Fruit fly (Drosophila melanogaster): Measurements from ENCODE around the gene CG43317.

CG43317 gene

dm6 chr3R:15792427-15792826 is 41.8 kb downstream of the CG43317 start, which contains the start of gene Acyp2:
Acyp2 (plus strand) TSS chr3R:15792688.
- TF ChIP-seq cnc (optimal IDR thresholded peaks at IDR 0.05): no peak
- TF ChIP-seq Hr96 (GFP tag; optimal IDR thresholded peaks at IDR 0.05): no peak
- TF ChIP-seq Mnt (GFP tag; optimal IDR thresholded peaks at IDR 0.05): peak; percentile 37
- TF ChIP-seq toe (GFP tag; optimal IDR thresholded peaks at IDR 0.05): peak; percentile 67
- TF ChIP-seq bab1 (GFP tag; optimal IDR thresholded peaks at IDR 0.05): peak; percentile 17
- TF ChIP-seq ovo (GFP tag; optimal IDR thresholded peaks at IDR 0.05): peak; percentile 60
- TF ChIP-seq CG14711 (tag; optimal IDR thresholded peaks at IDR 0.05): no peak
- no peak for TF ChIP-seq CG7045 (GFP tag; optimal IDR thresholded peaks at IDR 0.05)
- peak; percentile 6 for TF ChIP-seq pad (GFP tag; optimal IDR thresholded peaks at IDR 0.05)
- peak; percentile 33 for TF ChIP-seq CG1620 (GFP tag; optimal IDR thresholded peaks at IDR 0.05)

dm6 chr3R:15788221-15788620 is 46.0 kb downstream of the CG43317 start, which contains the start of gene Uros2:
Uros2 (plus strand) TSS chr3R:15788521.
- TF ChIP-seq Clk (GFP tag; optimal IDR thresholded peaks at IDR 0.05): no peak
- TF ChIP-seq CG1620 (GFP tag; optimal IDR thresholded peaks at IDR 0.05): no peak
- TF ChIP-seq toe (GFP tag; optimal IDR thresholded peaks at IDR 0.05): no peak
- no peak for TF ChIP-seq Mnt (GFP tag; optimal IDR thresholded peaks at IDR 0.05)
- TF ChIP-seq CG33017 (tag; optimal IDR thresholded peaks at IDR 0.05): no peak
- TF ChIP-seq Crg-1 (GFP tag; optimal IDR thresholded peaks at IDR 0.05): no peak
- TF ChIP-seq tj (GFP tag; optimal IDR thresholded peaks at IDR 0.05): no peak
- no peak for TF ChIP-seq bab1 (GFP tag; optimal IDR thresholded peaks at IDR 0.05)
- no peak for TF ChIP-seq CG7045 (GFP tag; optimal IDR thresholded peaks at IDR 0.05)
- TF ChIP-seq ovo (GFP tag; optimal IDR thresholded peaks at IDR 0.05): no peak
- TF ChIP-seq CG7101 (tag; optimal IDR thresholded peaks at IDR 0.05): no peak
- TF ChIP-seq pad (GFP tag; optimal IDR thresholded peaks at IDR 0.05): no peak
- no peak for TF ChIP-seq cnc (optimal IDR thresholded peaks at IDR 0.05)
- TF ChIP-seq CG11617 (GFP tag; optimal IDR thresholded peaks at IDR 0.05): no peak
- no peak for TF ChIP-seq CG12768 (GFP tag; optimal IDR thresholded peaks at IDR 0.05)
- TF ChIP-seq CG5204 (GFP tag; optimal IDR thresholded peaks at IDR 0.05): no peak
- TF ChIP-seq CG14711 (tag; optimal IDR thresholded peaks at IDR 0.05): no peak
- no peak for TF ChIP-seq cic (GFP tag; optimal IDR thresholded peaks at IDR 0.05)

- no peak for TF ChIP-seq ovo (GFP tag; optimal IDR thresholded peaks at IDR 0.05)
- TF ChIP-seq Crg-1 (GFP tag; optimal IDR thresholded peaks at IDR 0.05): no peak
- peak; percentile 0 for TF ChIP-seq bab1 (GFP tag; optimal IDR thresholded peaks at IDR 0.05)
Observed at dm6 chr3R:15786538-15786937, 47.7 kb downstream of the CG43317 start, which contains the start of gene CG9590. CG9590 (plus strand) TSS chr3R:15786703.

- TF ChIP-seq Crg-1 (GFP tag; optimal IDR thresholded peaks at IDR 0.05) (no peak), toe (GFP tag; optimal IDR thresholded peaks at IDR 0.05) (no peak), cic (GFP tag; optimal IDR thresholded peaks at IDR 0.05) (no peak), CG12768 (GFP tag; optimal IDR thresholded peaks at IDR 0.05) (no peak), bab1 (GFP tag; optimal IDR thresholded peaks at IDR 0.05) (no peak), tj (GFP tag; optimal IDR thresholded peaks at IDR 0.05) (no peak), Mnt (GFP tag; optimal IDR thresholded peaks at IDR 0.05) (no peak)
Observed at dm6 chr3R:15784298-15784697, 49.9 kb downstream of the CG43317 start.
